Worm (Caenorhabditis elegans): ENCODE measurements around the gene fbxb-118.

DNA sequence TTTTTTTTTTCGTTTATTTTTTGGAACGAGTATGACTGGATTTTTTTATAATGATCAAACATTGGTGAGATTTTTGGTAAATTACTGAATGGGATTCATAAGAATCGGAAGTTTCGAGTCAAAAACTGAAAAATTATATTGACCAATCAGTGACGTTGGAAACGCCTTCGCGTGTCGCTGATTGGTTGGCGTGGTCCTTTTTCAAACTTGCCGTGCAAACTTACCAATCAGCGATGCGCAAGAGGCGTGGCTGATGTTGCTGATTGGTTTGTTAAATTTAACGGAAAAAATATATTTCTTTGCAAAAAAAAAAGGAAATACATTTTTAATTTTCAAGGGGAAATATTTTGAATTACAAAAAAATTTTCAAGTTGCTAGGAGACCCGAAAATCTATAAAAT, 10.8 kb upstream of the fbxb-118 start:
- TF ChIP-seq tbx-2 (tag; optimal IDR thresholded peaks at IDR 0.05) (no peak), nhr-76 (tag; optimal IDR thresholded peaks at IDR 0.05) (no peak), aha-1 (tag; optimal IDR thresholded peaks at IDR 0.05) (no peak), rnt-1 (tag; optimal IDR thresholded peaks at IDR 0.05) (no peak), mdl-1 (tag; optimal IDR thresholded peaks at IDR 0.05) (no peak), nhr-90 (tag; optimal IDR thresholded peaks at IDR 0.05; ENCODE audit: poor library complexity) (no peak), fkh-4 (tag; optimal IDR thresholded peaks at IDR 0.05; ENCODE audit: borderline replicate concordance) (no peak), nhr-19 (GFP tag; conservative IDR thresholded peaks at IDR 0.05) (no peak), egl-27 (tag; optimal IDR thresholded peaks at IDR 0.05) (no peak), lin-39 (tag; optimal IDR thresholded peaks at IDR 0.05) (no peak), dpl-1 (GFP tag; optimal IDR thresholded peaks at IDR 0.05) (no peak), blmp-1 (tag; optimal IDR thresholded peaks at IDR 0.05) (no peak), sptf-1 (tag; optimal IDR thresholded peaks at IDR 0.05) (no peak), ces-1 (GFP tag; optimal IDR thresholded peaks at IDR 0.05) (no peak)

All from whole organism, L1 larva.